Worm (Caenorhabditis elegans) whole organism, L1 larva: ENCODE measurements around the gene dmsr-5.
"Not testable (repeated sequence)": the region's sequence is repeated elsewhere in the genome, so short reads cannot be mapped to it uniquely, and the experiment has no call there.

Experiments
- C16A3.4 ChIP-seq: fragments of 150-350 bp; optimal IDR thresholded peaks from 2 replicates; lab custom pipeline; 2014; ENCODE audit warnings: missing biosample characterization, missing genetic modification characterization
- F16B12.6 ChIP-seq: fragments of 150-350 bp; optimal IDR thresholded peaks from 2 replicates; lab custom pipeline; 2014; ENCODE audit warnings: missing biosample characterization, missing genetic modification characterization
- ama-1 ChIP-seq: fragments of 150-350 bp; optimal IDR thresholded peaks from 2 replicates; lab custom pipeline; 2014
- ceh-8 ChIP-seq: fragments of 200-800 bp; sonication (Bioruptor generic); optimal IDR thresholded peaks from 2 replicates; lab custom pipeline; 2018; ENCODE audit warnings: mild to moderate bottlenecking, missing genetic modification characterization, moderate library complexity, missing compliant biosample characterization
- ceh-90 ChIP-seq: sonication (generic microtip); optimal IDR thresholded peaks from 2 replicates; lab custom pipeline; 2016; ENCODE audit warnings: missing genetic modification characterization, missing compliant biosample characterization
- dpl-1 ChIP-seq, 3 experiments: fragments of 150-350 bp in 2 of 3; sonication (generic microtip) in 1 of 3; optimal IDR thresholded peaks; 2 replicates each; lab custom pipeline; 2014 to 2017; ENCODE audit warnings: missing biosample characterization in 3 of 3, missing genetic modification characterization in 3 of 3, missing genetic modification reagents in 3 of 3
- dsc-1 ChIP-seq: sonication (generic microtip); optimal IDR thresholded peaks from 2 replicates; lab custom pipeline; 2016; ENCODE audit warnings: mild to moderate bottlenecking, missing genetic modification characterization, missing compliant biosample characterization
- efl-1 ChIP-seq, 4 experiments: fragments of 150-350 bp; optimal IDR thresholded peaks in 3 of 4; peaks in 1 of 4; 1 replicate in 1 of 4; 2 replicates in 3 of 4; lab custom pipeline; 2014; ENCODE audit warnings: missing biosample characterization in 2 of 4, missing genetic modification characterization in 2 of 4, missing genetic modification reagents in 2 of 4
- efl-3 ChIP-seq: fragments of 200-800 bp; sonication (Bioruptor generic); optimal IDR thresholded peaks from 2 replicates; lab custom pipeline; 2018; ENCODE audit warnings: mild to moderate bottlenecking, missing genetic modification characterization, missing compliant biosample characterization
- elt-2 ChIP-seq: sonication (generic microtip); optimal IDR thresholded peaks from 2 replicates; lab custom pipeline; 2016; ENCODE audit warnings: missing genetic modification characterization, mild to moderate bottlenecking, inconsistent platforms, missing compliant biosample characterization, missing genetic modification reagents
- elt-3 ChIP-seq, 6 experiments: fragments of 150-350 bp in 1 of 6; sonication (generic microtip); optimal IDR thresholded peaks; 2 replicates each; lab custom pipeline; 2017 to 2018; ENCODE audit warnings: missing biosample characterization in 6 of 6, missing genetic modification characterization in 6 of 6, inconsistent platforms in 1 of 6
- ets-5 ChIP-seq: fragments of 200-800 bp; sonication (Bioruptor generic); IDR thresholded peaks from 2 replicates; pipeline ENCODE4 v1.3.6; 2022; ENCODE audit warnings: missing genetic modification characterization, missing compliant biosample characterization
- fkh-10 ChIP-seq: sonication (generic microtip); optimal IDR thresholded peaks from 2 replicates; lab custom pipeline; 2017; ENCODE audit warnings: missing biosample characterization, missing genetic modification reagents, missing genetic modification characterization
- fkh-8 ChIP-seq: sonication (generic microtip); optimal IDR thresholded peaks from 2 replicates; lab custom pipeline; 2016; ENCODE audit warnings: mild to moderate bottlenecking, missing genetic modification characterization, missing compliant biosample characterization
- hlh-4 ChIP-seq: sonication (generic microtip); optimal IDR thresholded peaks from 2 replicates; lab custom pipeline; 2016; ENCODE audit warnings: mild to moderate bottlenecking, missing genetic modification characterization, missing compliant biosample characterization
- hpl-2 ChIP-seq: fragments of 150-350 bp; optimal IDR thresholded peaks from 2 replicates; lab custom pipeline; 2014; ENCODE audit warnings: missing biosample characterization, missing genetic modification reagents, missing genetic modification characterization
- irx-1 ChIP-seq: sonication (generic microtip); optimal IDR thresholded peaks from 2 replicates; lab custom pipeline; 2016; ENCODE audit warnings: missing genetic modification characterization, missing compliant biosample characterization
- lin-14 ChIP-seq: fragments of 200-800 bp; sonication (Bioruptor generic); optimal IDR thresholded peaks from 2 replicates; lab custom pipeline; 2018; ENCODE audit warnings: mild to moderate bottlenecking, missing genetic modification characterization, moderate library complexity, missing compliant biosample characterization
- lin-39 ChIP-seq: fragments of 150-350 bp; optimal IDR thresholded peaks from 2 replicates; lab custom pipeline; 2014; ENCODE audit warnings: missing biosample characterization, missing genetic modification reagents, missing genetic modification characterization
- lsy-2 ChIP-seq, 2 experiments: fragments of 150-350 bp; optimal IDR thresholded peaks; 2 replicates each; lab custom pipeline; 2014; ENCODE audit warnings: missing biosample characterization in 2 of 2, missing genetic modification characterization in 2 of 2
- mab-9 ChIP-seq: fragments of 200-800 bp; sonication (Bioruptor generic); IDR thresholded peaks from 2 replicates; pipeline ENCODE4 v1.3.6; 2022; ENCODE audit warnings: missing genetic modification reagents, missing genetic modification characterization, missing compliant biosample characterization
- mdl-1 ChIP-seq, 2 experiments: fragments of 150-350 bp; optimal IDR thresholded peaks; 2 replicates each; lab custom pipeline; 2014 to 2017; ENCODE audit warnings: missing biosample characterization in 2 of 2, missing genetic modification characterization in 2 of 2, inconsistent platforms in 1 of 2
- mef-2 ChIP-seq: fragments of 150-350 bp; optimal IDR thresholded peaks from 2 replicates; lab custom pipeline; 2014; ENCODE audit warnings: missing biosample characterization, missing genetic modification characterization
- nhr-12 ChIP-seq: sonication (generic microtip); optimal IDR thresholded peaks from 2 replicates; lab custom pipeline; 2017; ENCODE audit warnings: missing biosample characterization, missing genetic modification characterization
- nhr-47 ChIP-seq: sonication (generic microtip); optimal IDR thresholded peaks from 2 replicates; lab custom pipeline; 2016; ENCODE audit warnings: mild to moderate bottlenecking, missing genetic modification characterization, moderate library complexity, missing compliant biosample characterization
- nhr-71 ChIP-seq: sonication (generic microtip); optimal IDR thresholded peaks from 2 replicates; lab custom pipeline; 2016; ENCODE audit warnings: mild to moderate bottlenecking, missing genetic modification characterization, moderate library complexity, missing compliant biosample characterization
- nhr-76 ChIP-seq: sonication (generic microtip); optimal IDR thresholded peaks from 2 replicates; lab custom pipeline; 2017; ENCODE audit warnings: missing biosample characterization, missing genetic modification characterization
- nhr-77 ChIP-seq: fragments of 150-350 bp; optimal IDR thresholded peaks from 2 replicates; lab custom pipeline; 2014; ENCODE audit warnings: missing biosample characterization, missing genetic modification characterization
- nhr-84 ChIP-seq: sonication (generic microtip); optimal IDR thresholded peaks from 2 replicates; lab custom pipeline; 2017; ENCODE audit warnings: missing biosample characterization, missing genetic modification characterization
- nhr-85 ChIP-seq: sonication (generic microtip); peaks from one replicate; lab custom pipeline; 2016; ENCODE audit warnings: missing genetic modification characterization, inconsistent platforms, missing compliant biosample characterization
- pag-3 ChIP-seq: sonication (generic microtip); optimal IDR thresholded peaks from 2 replicates; lab custom pipeline; 2017; ENCODE audit warnings: missing genetic modification characterization, mild to moderate bottlenecking, missing compliant biosample characterization, antibody characterized with exemption, borderline replicate concordance; ENCODE audit not compliant: insufficient read depth
- pqm-1 ChIP-seq: sonication (generic microtip); optimal IDR thresholded peaks from 3 replicates; lab custom pipeline; 2017; ENCODE audit warnings: missing biosample characterization, missing genetic modification characterization
- rnt-1 ChIP-seq: sonication (generic microtip); optimal IDR thresholded peaks from 2 replicates; lab custom pipeline; 2016; ENCODE audit warnings: mild to moderate bottlenecking, missing genetic modification characterization, moderate library complexity, missing compliant biosample characterization
- skn-1 ChIP-seq: fragments of 150-350 bp; optimal IDR thresholded peaks from 2 replicates; lab custom pipeline; 2014; ENCODE audit warnings: missing biosample characterization, missing genetic modification characterization
- sptf-1 ChIP-seq: fragments of 150-350 bp; optimal IDR thresholded peaks from 2 replicates; lab custom pipeline; 2014; ENCODE audit warnings: missing biosample characterization, missing genetic modification characterization
- swsn-7 ChIP-seq: sonication (generic microtip); optimal IDR thresholded peaks from 2 replicates; lab custom pipeline; 2016; ENCODE audit warnings: missing genetic modification characterization, missing compliant biosample characterization
- tbx-2 ChIP-seq: sonication (generic microtip); optimal IDR thresholded peaks from 2 replicates; lab custom pipeline; 2016; ENCODE audit warnings: missing genetic modification characterization, missing compliant biosample characterization
- unc-130 ChIP-seq: fragments of 150-350 bp; optimal IDR thresholded peaks from 2 replicates; lab custom pipeline; 2017; ENCODE audit warnings: missing biosample characterization, missing genetic modification characterization, inconsistent platforms
- ztf-4 ChIP-seq: fragments of 150-350 bp; optimal IDR thresholded peaks from 2 replicates; lab custom pipeline; 2014; ENCODE audit warnings: missing biosample characterization, missing genetic modification characterization

The dmsr-5 gene

DNA sequence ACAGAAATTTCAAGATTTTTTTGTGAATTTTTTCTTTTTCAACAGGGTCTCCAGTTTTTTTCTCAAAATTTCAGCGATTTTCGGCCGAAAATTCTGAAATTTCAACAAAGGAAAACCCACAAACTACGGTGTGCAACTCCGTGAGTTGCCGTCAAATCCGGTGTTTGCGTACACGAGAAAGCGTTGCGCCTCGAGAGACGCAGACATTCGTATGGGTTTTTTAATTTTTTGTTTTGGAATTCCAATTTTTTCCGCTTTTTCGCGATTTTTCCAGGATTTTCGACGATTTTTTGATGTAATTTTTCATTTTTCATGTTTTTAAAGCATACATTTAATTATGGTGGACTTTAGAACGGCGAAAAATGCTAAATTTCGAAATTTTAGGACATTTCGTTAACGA is 41.1 kb upstream of the dmsr-5 start (continued):
- TF ChIP-seq fkh-10 (GFP tag; lab: Kevin White, UChicago), result peak; percentile 41
- peak; percentile 80 for TF ChIP-seq unc-130
- peak; percentile 56 for TF ChIP-seq nhr-77 (tag; lab: Kevin White, UChicago)
- peak; percentile 83 for TF ChIP-seq nhr-71 (tag; lab: Kevin White, UChicago)
- no peak for TF ChIP-seq pag-3 (tag; lab: Kevin White, UChicago)
- TF ChIP-seq mdl-1 (tag; optimal IDR thresholded peaks at IDR 0.05; lab: Kevin White, UChicago), result peak in 1 of 2 experiments; percentile 48
- TF ChIP-seq rnt-1 (tag; lab: Kevin White, UChicago), result no peak
- TF ChIP-seq sptf-1 (tag; lab: Kevin White, UChicago), result no peak
- peak; percentile 67 for TF ChIP-seq skn-1 (tag; lab: Kevin White, UChicago)
- no peak for TF ChIP-seq nhr-12 (tag; lab: Kevin White, UChicago)
- peak; percentile 40 for TF ChIP-seq lin-39 (tag; lab: Kevin White, UChicago)
- no peak for TF ChIP-seq ceh-90 (tag; lab: Kevin White, UChicago)
- TF ChIP-seq hlh-4 (tag; lab: Kevin White, UChicago), result no peak
- no peak for TF ChIP-seq ets-5 (GFP tag; lab: Robert Waterston, UW)
- peak; percentile 1 for TF ChIP-seq ztf-4 (tag; lab: Kevin White, UChicago)
- TF ChIP-seq mab-9 (GFP tag; lab: Robert Waterston, UW), result no peak
- TF ChIP-seq elt-3 (tag; optimal IDR thresholded peaks at IDR 0.05; lab: Kevin White, UChicago), result peak in 2 of 6 experiments; percentile 57 to 75
- no peak for TF ChIP-seq mef-2 (tag; lab: Kevin White, UChicago)
- TF ChIP-seq nhr-85 (tag; lab: Kevin White, UChicago), result peak; percentile 74
- TF ChIP-seq nhr-76, result no peak
- TF ChIP-seq lin-14 (GFP tag; lab: Kevin White, UChicago), result peak; percentile 74
- no peak for TF ChIP-seq nhr-84 (tag; lab: Kevin White, UChicago)
- no peak for TF ChIP-seq hpl-2 (GFP tag; lab: Kevin White, UChicago)
- TF ChIP-seq lsy-2 (tag; optimal IDR thresholded peaks at IDR 0.05; lab: Kevin White, UChicago), result peak; percentile 97 to 99
- TF ChIP-seq C16A3.4, result peak; percentile 76
- peak; percentile 57 for TF ChIP-seq dsc-1 (tag; lab: Kevin White, UChicago)
- peak; percentile 84 for TF ChIP-seq nhr-47 (tag; lab: Kevin White, UChicago)
- no peak for TF ChIP-seq ama-1
- peak; percentile 81 for TF ChIP-seq swsn-7 (tag; lab: Kevin White, UChicago)
- peak; percentile 78 for TF ChIP-seq tbx-2 (tag; lab: Kevin White, UChicago)
- TF ChIP-seq efl-1 (optimal IDR thresholded peaks at IDR 0.05; lab: Kevin White, UChicago), result peak; percentile 86
- TF ChIP-seq efl-1 (GFP tag; optimal IDR thresholded peaks at IDR 0.05 in 1 of 2; lab: Kevin White, UChicago), result peak; percentile 83 to 98

DNA sequence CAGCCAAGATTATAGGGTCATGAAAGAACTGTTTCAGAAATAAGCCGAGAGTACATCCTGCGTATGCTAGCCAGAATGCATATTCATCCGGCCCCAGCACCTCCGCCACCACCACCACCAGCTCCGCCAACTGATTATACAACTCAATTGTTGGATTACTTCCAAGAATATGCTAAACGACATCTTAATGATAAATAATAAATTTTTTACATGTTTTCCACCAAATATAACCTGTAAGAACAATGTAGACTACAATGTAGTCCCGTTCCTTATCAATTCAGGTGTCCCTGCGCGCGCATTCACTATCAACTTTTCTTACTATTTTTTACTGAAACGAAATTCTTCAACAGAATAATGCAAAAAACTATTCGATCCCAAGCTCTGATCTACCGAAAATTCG is 37.8 kb upstream of the dmsr-5 start, which contains the start of gene Y48A6B.9:
Gene Y48A6B.9, plus strand, starts transcription at position 301 of the 400 bp plus-strand sequence.
- TF ChIP-seq pqm-1 (tag; lab: Kevin White, UChicago), result no peak
- no peak for TF ChIP-seq efl-1 (optimal IDR thresholded peaks at IDR 0.05; lab: Kevin White, UChicago)
- peak in 1 of 2 experiments; percentile 24 for TF ChIP-seq efl-1 (GFP tag; optimal IDR thresholded peaks at IDR 0.05 in 1 of 2; lab: Kevin White, UChicago)

DNA sequence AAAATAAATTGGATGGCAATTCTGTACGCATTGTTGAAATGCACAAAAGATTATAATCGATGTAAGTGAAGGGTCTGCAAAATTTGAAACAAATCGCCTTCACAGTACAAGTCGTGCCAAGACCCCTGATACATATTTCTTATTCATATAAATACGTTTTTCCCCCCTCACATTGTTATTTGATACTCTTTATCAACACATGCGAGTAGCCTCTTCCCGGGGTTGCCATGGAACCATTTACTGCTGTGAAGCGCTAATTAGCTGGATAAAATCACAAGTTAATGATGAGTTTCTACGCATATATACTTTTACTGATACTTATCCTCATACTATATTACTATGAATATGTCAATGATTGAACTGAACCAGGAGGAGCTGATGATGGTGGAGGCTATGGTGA is 36.3 kb upstream of the dmsr-5 start, which contains the start of gene Y48A6B.14:
Gene Y48A6B.14, plus strand, starts transcription at position 301 of the 400 bp plus-strand sequence.
- TF ChIP-seq elt-2 (tag; lab: Kevin White, UChicago) (no peak), ceh-8 (GFP tag; lab: Kevin White, UChicago) (no peak), efl-3 (no peak), hlh-4 (tag; lab: Kevin White, UChicago) (no peak), efl-1 (optimal IDR thresholded peaks at IDR 0.05; lab: Kevin White, UChicago) (no peak), efl-1 (GFP tag; optimal IDR thresholded peaks at IDR 0.05 in 1 of 2; lab: Kevin White, UChicago) (peak in 1 of 2 experiments; percentile 56), dpl-1 (GFP tag; optimal IDR thresholded peaks at IDR 0.05; lab: Kevin White, UChicago) (no peak)

DNA sequence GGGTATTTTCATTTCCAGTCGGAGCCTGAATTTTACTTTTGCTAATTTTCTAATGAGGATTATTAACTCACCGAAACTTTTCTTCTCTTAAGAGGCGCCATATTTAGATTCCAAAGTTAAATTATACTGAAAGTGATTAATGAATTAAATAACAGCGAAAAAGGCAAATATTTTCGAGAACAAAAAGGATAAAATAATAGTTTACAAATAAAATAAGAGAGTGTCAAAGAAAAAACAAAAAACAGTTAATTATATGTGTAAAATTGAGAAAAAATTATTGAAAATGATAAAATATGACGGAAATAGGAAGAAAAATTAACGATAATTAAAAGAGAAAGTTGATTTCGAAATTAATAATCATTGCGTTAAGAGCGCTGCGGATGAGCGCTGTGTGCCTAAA is 34.3 kb upstream of the dmsr-5 start, which contains the start of gene Y48A6B.8:
Gene Y48A6B.8, minus strand, starts transcription at position 101 of the 400 bp plus-strand sequence.
- TF ChIP-seq F16B12.6 (tag; lab: Kevin White, UChicago); fkh-8; irx-1 (tag; lab: Kevin White, UChicago): not testable (repeated sequence)
